Fruit fly (Drosophila melanogaster) whole organism: ENCODE measurements around the gene CG18473.

ENCODE experiments used
- CG8478 ChIP-seq: fragments of >200 bp; optimal IDR thresholded peaks from 2 replicates; lab custom pipeline; 2018; ENCODE audit warnings: inconsistent platforms
- Dll ChIP-seq: fragments of >200 bp; optimal IDR thresholded peaks from 2 replicates; lab custom pipeline; 2017
- EcR ChIP-seq, 2 experiments: fragments of >200 bp; optimal IDR thresholded peaks; 2 replicates each; lab custom pipeline; 2017; ENCODE audit warnings: missing biosample characterization in 2 of 2, missing genetic modification characterization in 2 of 2, missing genetic modification reagents in 2 of 2
- pan ChIP-seq: fragments of >200 bp; optimal IDR thresholded peaks from 2 replicates; lab custom pipeline; 2017
- psq ChIP-seq: fragments of >200 bp; optimal IDR thresholded peaks from 2 replicates; lab custom pipeline; 2017
- usp ChIP-seq: fragments of >200 bp; optimal IDR thresholded peaks from 2 replicates; lab custom pipeline; 2017; ENCODE audit warnings: missing biosample characterization, missing genetic modification characterization, mixed read lengths

CG18473 gene

DNA sequence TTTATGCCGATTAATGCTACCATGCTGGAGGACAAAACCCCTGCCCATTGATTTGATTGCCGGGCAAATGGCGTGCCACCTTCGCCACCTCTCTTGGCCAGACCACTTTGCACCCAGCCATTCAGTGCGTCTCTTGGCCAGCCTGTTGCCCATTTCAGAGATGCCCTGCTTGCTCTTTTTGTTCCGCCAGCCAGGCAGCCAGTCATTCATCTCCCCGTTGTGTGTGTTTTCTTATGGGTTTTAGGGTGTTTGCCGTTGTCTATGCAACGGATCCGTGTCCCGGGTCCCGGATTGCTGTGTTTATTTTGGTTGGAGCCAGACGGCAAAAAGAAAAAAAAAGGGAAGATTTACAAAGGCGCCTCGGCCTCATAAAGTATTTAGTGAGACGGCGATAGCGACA, 32.9 kb downstream of the CG18473 start:
- no peak for TF ChIP-seq Dll (lab: Kevin White, UChicago)
- no peak for TF ChIP-seq EcR (GFP tag; optimal IDR thresholded peaks at IDR 0.05; lab: Kevin White, UChicago)
- TF ChIP-seq psq (lab: Kevin White, UChicago): no peak
- no peak for TF ChIP-seq pan
- TF ChIP-seq usp (GFP tag; lab: Kevin White, UChicago): no peak
- TF ChIP-seq CG8478 (lab: Kevin White, UChicago): no peak

DNA sequence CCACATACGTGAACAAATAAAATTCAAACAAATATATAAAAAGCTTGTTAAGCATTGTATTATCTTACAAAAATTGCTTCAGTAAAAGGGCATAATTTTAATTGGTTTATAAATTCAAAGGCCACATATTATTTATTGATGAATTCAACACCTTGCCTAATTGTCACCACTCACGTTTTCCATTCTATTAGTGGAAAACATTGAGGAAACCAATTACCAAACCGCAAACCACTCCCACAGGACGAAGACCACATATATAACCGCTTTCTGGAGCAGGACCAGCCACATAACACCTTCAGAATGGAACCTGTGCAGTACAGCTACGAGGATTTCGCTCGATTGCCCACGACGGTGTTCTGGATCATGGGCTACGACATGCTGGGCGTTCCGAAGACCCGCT, 34.8 kb downstream of the CG18473 start, which contains the start of gene Or85f:
Gene Or85f, plus strand, starts transcription at position 301 of the 400 bp plus-strand sequence.
- TF ChIP-seq psq (lab: Kevin White, UChicago) (no peak), Dll (lab: Kevin White, UChicago) (no peak), usp (GFP tag; lab: Kevin White, UChicago) (no peak), CG8478 (lab: Kevin White, UChicago) (no peak), EcR (GFP tag; optimal IDR thresholded peaks at IDR 0.05; lab: Kevin White, UChicago) (no peak), pan (no peak)

DNA sequence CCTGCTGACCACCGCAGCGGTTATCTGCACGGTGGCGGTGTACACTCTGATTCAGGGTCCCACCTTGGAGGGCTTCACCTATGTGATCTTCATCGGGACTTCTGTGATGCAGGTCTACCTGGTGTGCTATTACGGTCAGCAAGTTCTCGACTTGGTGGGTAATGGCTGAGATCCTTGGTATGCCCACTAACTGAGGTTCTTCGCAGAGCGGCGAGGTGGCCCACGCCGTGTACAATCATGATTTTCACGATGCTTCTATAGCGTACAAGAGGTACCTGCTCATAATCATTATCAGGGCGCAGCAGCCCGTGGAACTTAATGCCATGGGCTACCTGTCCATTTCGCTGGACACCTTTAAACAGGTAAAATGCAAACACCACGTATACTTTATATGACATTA, 36.0 kb downstream of the CG18473 start:
- TF ChIP-seq EcR (GFP tag; optimal IDR thresholded peaks at IDR 0.05; lab: Kevin White, UChicago): no peak
- TF ChIP-seq CG8478 (lab: Kevin White, UChicago): no peak
- no peak for TF ChIP-seq pan
- TF ChIP-seq Dll (lab: Kevin White, UChicago): no peak
- TF ChIP-seq psq (lab: Kevin White, UChicago): no peak

DNA sequence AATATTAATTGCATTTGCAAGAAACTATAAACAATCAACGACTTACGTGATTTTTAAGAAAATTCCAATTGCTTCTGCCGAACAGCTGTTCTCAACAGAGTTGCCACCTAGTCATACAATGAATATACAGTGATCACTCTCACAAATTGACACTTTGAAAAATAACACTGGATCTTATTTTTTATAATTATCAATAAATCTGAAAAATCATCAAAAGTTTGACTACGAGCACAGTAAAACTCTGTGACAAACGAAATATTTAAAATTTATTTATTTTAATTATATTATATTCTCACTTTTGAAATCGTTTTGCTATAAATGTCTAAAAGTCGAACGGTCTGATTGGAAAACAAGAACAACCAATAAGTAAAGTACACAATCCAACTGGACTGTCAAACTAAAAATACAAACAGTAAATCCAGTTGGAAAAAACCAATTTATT, 36.9 kb downstream of the CG18473 start, which contains the start of gene CG34117:
Gene CG34117, minus strand, starts transcription at position 103 of the 442 bp plus-strand sequence.
- no peak for TF ChIP-seq EcR (GFP tag; optimal IDR thresholded peaks at IDR 0.05; lab: Kevin White, UChicago)
- TF ChIP-seq Dll (lab: Kevin White, UChicago): no peak
- TF ChIP-seq psq (lab: Kevin White, UChicago): no peak
- TF ChIP-seq usp (GFP tag; lab: Kevin White, UChicago): no peak
- no peak for TF ChIP-seq pan
- no peak for TF ChIP-seq CG8478 (lab: Kevin White, UChicago)

DNA sequence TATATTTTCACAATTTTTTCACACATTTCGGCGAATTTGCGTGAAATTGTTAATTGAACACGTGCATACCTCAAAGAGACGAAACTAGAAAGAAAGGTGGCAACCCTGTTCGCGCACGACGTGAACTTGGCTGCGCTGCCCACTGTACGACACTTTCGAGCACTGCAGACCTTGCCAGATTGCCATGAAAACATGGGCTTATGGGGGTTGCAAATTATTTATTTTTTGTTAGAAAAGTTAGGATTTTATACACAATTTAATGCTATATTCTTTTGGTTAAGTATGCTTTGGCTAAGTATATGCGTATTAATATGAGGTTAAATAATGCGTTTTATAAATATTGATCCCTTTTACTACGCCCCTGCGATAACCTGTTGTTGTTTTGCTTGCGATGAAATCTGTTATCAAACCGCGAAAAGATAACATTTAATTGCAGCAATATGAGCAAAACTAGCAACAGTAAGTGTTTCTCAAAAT, 38.1 kb downstream of the CG18473 start, which contains the start of the genes RpL34b and CG8132:
Gene RpL34b, minus strand, starts transcription at position 100 of the 477 bp plus-strand sequence.
Gene CG8132, plus strand, starts transcription at position 369 of the 477 bp plus-strand sequence.
- TF ChIP-seq psq (lab: Kevin White, UChicago): no peak
- no peak for TF ChIP-seq EcR (GFP tag; optimal IDR thresholded peaks at IDR 0.05; lab: Kevin White, UChicago)
- no peak for TF ChIP-seq CG8478 (lab: Kevin White, UChicago)
- TF ChIP-seq Dll (lab: Kevin White, UChicago): no peak
- TF ChIP-seq pan: no peak
- TF ChIP-seq usp (GFP tag; lab: Kevin White, UChicago): no peak

DNA sequence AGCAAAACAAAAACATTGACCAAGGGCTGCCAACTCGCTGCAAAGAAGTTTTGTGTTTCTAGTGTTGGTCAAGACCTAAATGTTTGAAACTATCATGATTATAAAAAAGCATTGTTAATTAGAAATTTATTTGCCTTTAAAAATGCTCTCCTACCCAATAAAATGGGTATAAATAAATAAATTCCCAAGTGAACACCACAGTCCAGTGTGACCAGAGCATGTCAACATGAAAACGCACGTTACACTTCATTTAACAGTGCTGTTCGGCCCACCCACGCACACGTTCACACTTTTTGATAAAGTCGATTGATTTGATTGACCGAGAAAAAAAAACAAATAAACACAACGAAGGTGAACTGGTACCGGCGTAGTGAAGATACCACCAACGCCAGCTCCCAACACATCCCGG, 41.0 kb downstream of the CG18473 start, which contains the start of the genes CG9356, BBIP1 and CG8135:
Gene CG9356, minus strand, starts transcription at position 166 of the 409 bp plus-strand sequence.
Gene BBIP1, plus strand, starts transcription at position 282 of the 409 bp plus-strand sequence.
Gene CG8135, plus strand, starts transcription at position 282 of the 409 bp plus-strand sequence.
- TF ChIP-seq EcR (GFP tag; optimal IDR thresholded peaks at IDR 0.05; lab: Kevin White, UChicago) (no peak), Dll (lab: Kevin White, UChicago) (no peak), usp (GFP tag; lab: Kevin White, UChicago) (no peak), psq (lab: Kevin White, UChicago) (no peak), CG8478 (lab: Kevin White, UChicago) (no peak), pan (no peak)

DNA sequence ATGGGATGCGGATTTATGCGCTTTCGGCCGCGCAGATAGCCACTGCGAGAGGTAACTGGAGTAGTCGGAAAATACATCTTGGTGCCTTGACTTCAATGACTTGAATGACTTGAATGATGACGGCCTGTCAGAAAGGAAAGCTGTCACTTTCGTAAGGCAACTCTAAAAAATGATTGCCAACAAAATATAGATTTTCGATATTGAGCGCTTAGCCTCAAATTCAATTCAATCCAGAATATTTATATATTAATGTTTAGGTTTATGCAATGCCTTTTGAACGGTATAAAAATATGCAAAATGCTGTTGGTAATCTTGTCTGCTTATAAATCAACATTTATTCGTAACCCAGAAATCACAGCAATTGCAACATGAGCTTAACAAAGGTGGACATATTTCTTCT, 45.0 kb downstream of the CG18473 start, which contains the start of gene CG44261:
Gene CG44261, minus strand, starts transcription at position 101 of the 400 bp plus-strand sequence.
- TF ChIP-seq CG8478 (lab: Kevin White, UChicago) (no peak), EcR (GFP tag; optimal IDR thresholded peaks at IDR 0.05; lab: Kevin White, UChicago) (no peak), pan (no peak), psq (lab: Kevin White, UChicago) (no peak), Dll (lab: Kevin White, UChicago) (no peak), usp (GFP tag; lab: Kevin White, UChicago) (no peak)

DNA sequence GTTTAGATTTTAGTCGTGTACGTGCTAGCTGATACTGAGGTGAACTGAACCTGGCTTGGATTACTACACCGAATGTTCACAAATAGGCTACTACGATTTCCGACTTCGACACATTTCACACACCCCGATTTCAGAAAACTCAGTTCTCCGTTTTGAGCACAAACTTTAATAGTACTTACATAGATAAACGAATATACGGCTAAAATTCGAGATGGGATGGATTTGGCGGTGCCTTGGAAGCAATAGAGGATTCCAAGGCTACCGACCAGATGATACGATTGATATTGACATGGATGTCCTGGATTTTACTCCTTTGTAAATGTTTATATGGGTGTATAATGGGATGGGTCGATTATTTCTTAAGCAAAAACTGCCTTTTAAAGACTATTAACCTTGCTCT, 47.1 kb downstream of the CG18473 start, which contains the start of gene betaTub85D:
Gene betaTub85D, minus strand, starts transcription at position 101 of the 400 bp plus-strand sequence.
- no peak for TF ChIP-seq CG8478 (lab: Kevin White, UChicago)
- no peak for TF ChIP-seq pan
- TF ChIP-seq psq (lab: Kevin White, UChicago): no peak
- no peak for TF ChIP-seq usp (GFP tag; lab: Kevin White, UChicago)
- TF ChIP-seq EcR (GFP tag; optimal IDR thresholded peaks at IDR 0.05; lab: Kevin White, UChicago): no peak
- TF ChIP-seq Dll (lab: Kevin White, UChicago): no peak

DNA sequence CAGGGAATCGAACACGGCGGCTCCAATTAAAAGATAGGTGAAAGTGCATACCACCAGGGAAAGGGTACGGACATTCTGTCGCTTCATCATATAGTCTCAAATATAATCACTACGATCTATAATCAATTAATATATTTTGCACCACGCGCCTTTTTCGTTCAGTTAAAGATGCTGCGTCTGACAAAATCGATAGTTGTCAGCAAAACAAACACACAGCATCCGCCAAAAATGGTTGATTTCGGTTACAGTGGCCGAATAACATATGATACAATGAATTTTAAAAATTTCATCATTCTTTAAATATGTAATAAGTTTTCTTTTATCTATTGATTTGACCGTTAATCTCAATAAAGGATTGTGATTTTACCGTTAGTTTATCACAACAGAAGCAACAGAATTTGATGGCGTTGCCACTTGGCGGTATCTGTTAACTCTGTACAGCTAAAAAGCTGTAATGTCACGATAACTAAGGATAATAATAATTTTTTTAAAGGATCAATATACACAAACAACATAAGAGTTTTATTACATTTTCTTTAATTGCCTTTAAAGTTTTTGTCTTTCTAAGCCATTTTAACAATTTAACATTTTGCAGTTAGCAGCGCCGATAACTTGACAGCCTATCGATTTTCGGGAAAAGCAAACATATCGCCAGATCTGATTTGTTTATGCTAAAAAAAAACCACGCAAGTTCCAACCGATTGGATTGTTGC, 49.0 kb downstream of the CG18473 start, which contains the start of the genes Task7 and alpha-Man-IIa:
Gene Task7, minus strand, starts transcription at position 366 of the 713 bp plus-strand sequence.
Gene alpha-Man-IIa, plus strand, starts transcription at position 621 of the 713 bp plus-strand sequence.
- TF ChIP-seq pan (no peak), Dll (lab: Kevin White, UChicago) (no peak)
